Fruit fly (Drosophila melanogaster): ENCODE results near the gene CG32269.

DNA sequence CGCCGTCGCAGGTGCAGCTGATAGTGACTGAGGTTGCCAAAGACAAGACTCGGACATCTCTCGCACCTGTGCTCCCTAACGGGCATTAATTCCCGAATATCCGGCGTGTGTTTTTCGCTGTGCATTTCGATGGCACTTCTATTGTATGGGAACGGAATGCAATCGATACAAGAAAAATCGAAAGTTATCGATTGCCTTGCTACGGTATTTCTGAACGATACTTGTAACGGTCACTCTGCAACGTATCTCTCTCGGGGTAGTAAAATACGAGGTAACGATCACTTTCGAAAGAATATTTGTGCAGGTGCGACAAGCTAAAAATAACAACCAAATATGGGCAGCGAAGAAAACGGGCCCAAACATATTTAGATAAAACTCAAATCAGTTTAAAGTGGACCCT, 43.8 kb downstream of the CG32269 start, which contains the start of gene CG32280:
- TF ChIP-seq dmrt11E (tag; optimal IDR thresholded peaks at IDR 0.05) (no peak), crc (GFP tag; optimal IDR thresholded peaks at IDR 0.05) (no peak), shn (GFP tag; optimal IDR thresholded peaks at IDR 0.05) (peak; percentile 56), sens (GFP tag) (peak; percentile 91), CG11504 (tag; optimal IDR thresholded peaks at IDR 0.05) (no peak), Blimp-1 (GFP tag; optimal IDR thresholded peaks at IDR 0.05) (no peak), E2f1 (GFP tag; IDR thresholded peaks at IDR 0.05) (no peak), mld (GFP tag; IDR thresholded peaks at IDR 0.05; ENCODE audit: partially characterized antibody) (peak; percentile 73; the same call in 1 of the 3 replicates)
